Fruit fly (Drosophila melanogaster) whole organism, embryonic: ENCODE data around the gene CG6051.

Experiments
- C15 ChIP-seq: fragments of 200-800 bp; sonication (Bioruptor generic); IDR thresholded peaks from 3 replicates; pipeline ENCODE4 v1.3.6; 2022; ENCODE audit warnings: missing biosample characterization, missing genetic modification characterization
- CG16779 ChIP-seq: fragments of 200-800 bp; sonication (Bioruptor generic); IDR thresholded peaks from 2 replicates; pipeline ENCODE4 v1.3.6; 2022; ENCODE audit warnings: missing biosample characterization, missing genetic modification characterization
- CG8281 ChIP-seq: fragments of 200-800 bp; sonication (Bioruptor generic); optimal IDR thresholded peaks from 2 replicates; lab custom pipeline; 2018; ENCODE audit warnings: missing biosample characterization, mild to moderate bottlenecking, missing genetic modification characterization, moderate library complexity
- chn ChIP-seq: fragments of 200-800 bp; sonication (Bioruptor generic); optimal IDR thresholded peaks from 2 replicates; lab custom pipeline; 2016; ENCODE audit warnings: missing biosample characterization, missing genetic modification characterization
- jigr1 ChIP-seq: fragments of 200-800 bp; sonication (Bioruptor generic); IDR thresholded peaks from 3 replicates; pipeline ENCODE4 v1.3.6; 2022; ENCODE audit warnings: missing biosample characterization, missing genetic modification characterization
- nerfin-1 ChIP-seq: fragments of 200-800 bp; sonication (Bioruptor generic); optimal IDR thresholded peaks from 3 replicates; lab custom pipeline; 2019; ENCODE audit warnings: missing biosample characterization, mild to moderate bottlenecking, missing genetic modification characterization, moderate library complexity
- ttk ChIP-seq: fragments of 200-800 bp; sonication (Bioruptor generic); IDR thresholded peaks from 2 replicates; pipeline ENCODE4 v2.1.2; 2022; ENCODE audit warnings: missing biosample characterization, missing genetic modification characterization

- TF ChIP-seq chn (GFP tag; lab: Kevin White, UChicago) (no peak), jigr1 (GFP tag; lab: Robert Waterston, UW) (no peak), ttk (GFP tag; lab: Robert Waterston, UW) (no peak), CG16779 (GFP tag; lab: Robert Waterston, UW) (no peak), nerfin-1 (tag; lab: Kevin White, UChicago) (no peak), CG8281 (tag; lab: Kevin White, UChicago) (no peak), C15 (no peak)
Observed at dm6 chr3R:27139963-27140362, 10.9 kb downstream of the CG6051 start.
